Worm (Caenorhabditis elegans) whole organism, late embryonic: ENCODE measurements around the gene T10B10.9.

Experiments used
- F13H6.1 ChIP-seq: sonication (generic microtip); optimal IDR thresholded peaks from 2 replicates; lab custom pipeline; 2016; ENCODE audit warnings: missing genetic modification characterization, missing compliant biosample characterization
- ceh-22 ChIP-seq: sonication (generic microtip); optimal IDR thresholded peaks from 2 replicates; lab custom pipeline; 2017; ENCODE audit warnings: missing biosample characterization, missing genetic modification characterization
- ceh-34 ChIP-seq: sonication (generic microtip); optimal IDR thresholded peaks from 2 replicates; lab custom pipeline; 2016; ENCODE audit warnings: mild to moderate bottlenecking, missing genetic modification characterization, missing compliant biosample characterization
- ceh-45 ChIP-seq: fragments of 200-800 bp; sonication (Bioruptor generic); IDR thresholded peaks from 2 replicates; pipeline ENCODE4 v1.3.6; 2022; ENCODE audit warnings: missing genetic modification reagents, missing genetic modification characterization, missing compliant biosample characterization
- dmd-4 ChIP-seq: sonication (generic microtip); optimal IDR thresholded peaks from 2 replicates; lab custom pipeline; 2016; ENCODE audit warnings: borderline replicate concordance, missing genetic modification characterization, missing compliant biosample characterization
- fax-1 ChIP-seq: sonication (generic microtip); optimal IDR thresholded peaks from 2 replicates; lab custom pipeline; 2016; ENCODE audit warnings: missing genotype, missing genetic modification characterization, missing compliant biosample characterization
- fkh-10 ChIP-seq: fragments of 150-350 bp; optimal IDR thresholded peaks from 2 replicates; lab custom pipeline; 2014; ENCODE audit warnings: missing biosample characterization, missing genetic modification reagents, missing genetic modification characterization
- lim-6 ChIP-seq: sonication (generic microtip); optimal IDR thresholded peaks from 2 replicates; lab custom pipeline; 2016; ENCODE audit warnings: missing genetic modification characterization, missing compliant biosample characterization
- madf-2 ChIP-seq: sonication (generic microtip); optimal IDR thresholded peaks from 2 replicates; lab custom pipeline; 2017; ENCODE audit warnings: missing genetic modification characterization, missing compliant biosample characterization
- nhr-11 ChIP-seq: fragments of 150-350 bp; optimal IDR thresholded peaks from 2 replicates; lab custom pipeline; 2014; ENCODE audit warnings: missing biosample characterization, missing genetic modification characterization
- pha-2 ChIP-seq: sonication (generic microtip); optimal IDR thresholded peaks from 2 replicates; lab custom pipeline; 2017; ENCODE audit warnings: mild to moderate bottlenecking, missing genetic modification characterization, missing compliant biosample characterization

T10B10.9 gene

DNA sequence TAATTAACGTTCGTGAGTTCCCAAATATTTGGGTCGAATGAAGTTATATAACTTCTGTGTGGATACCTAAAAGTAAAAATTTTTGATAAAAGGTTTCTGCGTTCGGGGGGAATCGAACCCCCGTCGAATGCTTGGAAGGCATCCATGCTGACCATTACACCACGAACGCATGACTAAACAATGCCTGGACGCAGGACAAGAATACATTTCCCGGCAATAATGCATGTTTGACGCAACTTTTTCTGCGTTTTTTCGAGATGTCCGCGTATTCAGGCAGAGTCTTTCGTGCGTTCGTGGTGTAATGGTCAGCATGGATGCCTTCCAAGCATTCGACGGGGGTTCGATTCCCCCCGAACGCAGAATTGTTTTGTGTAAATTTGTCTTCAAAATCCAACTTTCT is 36.5 kb downstream of the T10B10.9 start (continued):
- no peak for TF ChIP-seq lim-6 (tag; lab: Kevin White, UChicago)
- TF ChIP-seq ceh-34, result no peak

ce11 chrX:15213182-15213829 is 49.1 kb downstream of the T10B10.9 start, which contains the start of the genes H03A11.13 and famk-1:
Gene H03A11.13 (minus strand): TSS chrX:15213232.
Gene famk-1 (minus strand): TSS chrX:15213259.
- TF ChIP-seq madf-2 (tag; lab: Kevin White, UChicago), result no peak
- TF ChIP-seq fax-1 (tag; lab: Kevin White, UChicago), result no peak
- no peak for TF ChIP-seq dmd-4
- TF ChIP-seq ceh-22 (tag; lab: Kevin White, UChicago), result no peak
- TF ChIP-seq fkh-10 (GFP tag; lab: Kevin White, UChicago), result no peak
- TF ChIP-seq F13H6.1 (tag; lab: Kevin White, UChicago), result no peak
- TF ChIP-seq pha-2 (tag; lab: Kevin White, UChicago), result no peak
- TF ChIP-seq ceh-45 (GFP tag; lab: Robert Waterston, UW), result no peak; the same call in 1 of the 2 replicates
- no peak for TF ChIP-seq nhr-11 (tag; lab: Kevin White, UChicago)
